Worm (Caenorhabditis elegans): ENCODE results near the gene K07H8.12.

DNA sequence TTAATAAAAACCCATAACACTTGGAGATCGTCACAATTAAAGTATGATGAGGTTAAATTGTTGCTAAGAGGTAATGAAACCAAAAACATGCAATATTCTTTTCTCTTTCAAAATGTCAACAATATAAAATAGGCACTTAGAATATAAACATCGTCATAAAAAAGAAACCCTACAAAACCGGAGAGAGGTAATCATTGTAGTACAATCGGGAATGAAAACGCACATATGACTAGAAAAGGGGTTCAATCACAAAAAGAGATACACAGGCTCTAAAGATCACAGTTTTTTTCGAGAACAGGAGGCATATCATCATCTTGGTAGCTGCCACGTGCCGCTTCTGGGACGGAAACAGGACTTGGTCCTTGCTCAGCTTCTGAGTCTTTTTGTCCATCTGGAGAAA, 50.0 kb downstream of the K07H8.12 start:
- TF ChIP-seq mes-2 (tag; optimal IDR thresholded peaks at IDR 0.05; ENCODE audit: poor library complexity, severe bottlenecking): no peak
- TF ChIP-seq saeg-2 (GFP tag; IDR thresholded peaks at IDR 0.05): no peak
- no peak for TF ChIP-seq lir-3 (tag; optimal IDR thresholded peaks at IDR 0.05)
- no peak for TF ChIP-seq tag-97 (GFP tag; IDR thresholded peaks at IDR 0.05)
- TF ChIP-seq jun-1 (tag; optimal IDR thresholded peaks at IDR 0.05): no peak
- TF ChIP-seq ceh-82 (tag; optimal IDR thresholded peaks at IDR 0.05): no peak

Measured in whole organism, L4 larva.